Worm (Caenorhabditis elegans) whole organism, midembryonic: Measurements from ENCODE around the gene Y54G2A.77.

Experiments
- flt-1 ChIP-seq: fragments of 200-800 bp; sonication (Bioruptor generic); IDR thresholded peaks from 2 replicates; pipeline ENCODE4 v1.3.6; 2022; ENCODE audit warnings: missing genetic modification characterization, missing compliant biosample characterization
- med-1 ChIP-seq: sonication (generic microtip); optimal IDR thresholded peaks from 2 replicates; lab custom pipeline; 2017; ENCODE audit warnings: missing genetic modification characterization, mild to moderate bottlenecking, missing compliant biosample characterization, antibody characterized with exemption, missing genetic modification reagents; ENCODE audit not compliant: insufficient read depth
- ref-1 ChIP-seq: fragments of 200-800 bp; sonication (Bioruptor generic); conservative IDR thresholded peaks from 2 replicates; pipeline ENCODE4 v1.3.6; 2022; ENCODE audit warnings: missing genetic modification reagents, missing genetic modification characterization, missing compliant biosample characterization

DNA sequence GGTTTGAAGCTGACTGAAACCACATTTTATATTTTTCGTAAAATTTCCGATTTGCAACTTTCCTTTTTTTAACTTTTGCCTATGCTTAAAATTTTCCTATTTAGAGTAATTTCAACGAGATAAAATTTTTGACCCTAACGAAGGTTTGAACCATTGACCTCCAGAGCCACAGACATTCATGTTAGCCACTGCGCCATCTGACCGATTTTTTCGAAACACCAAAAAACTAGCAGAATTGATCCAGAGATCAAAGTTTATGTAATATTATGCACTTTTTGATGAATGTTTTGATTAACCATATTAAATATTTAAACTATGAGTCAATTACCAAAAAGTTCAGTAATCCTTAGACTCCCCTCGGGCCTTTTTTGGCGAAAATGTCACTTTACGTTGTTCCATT lies 4.4 kb upstream of the Y54G2A.77 start:
- TF ChIP-seq med-1 (GFP tag; lab: Kevin White, UChicago) (no peak), flt-1 (GFP tag; lab: Robert Waterston, UW) (no peak), ref-1 (GFP tag; lab: Robert Waterston, UW) (no peak)
